Worm (Caenorhabditis elegans) whole organism, midembryonic: ENCODE data around the gene Y73F8A.36.

Experiments used
- T22C8.4 ChIP-seq: fragments of 200-800 bp; sonication (Bioruptor generic); IDR thresholded peaks from 2 replicates; pipeline ENCODE4 v1.3.6; 2022; ENCODE audit warnings: missing genetic modification characterization, missing compliant biosample characterization
- cog-1 ChIP-seq: sonication (generic microtip); optimal IDR thresholded peaks from 2 replicates; lab custom pipeline; 2016; ENCODE audit warnings: missing genetic modification characterization, missing compliant biosample characterization
- flt-1 ChIP-seq: fragments of 200-800 bp; sonication (Bioruptor generic); IDR thresholded peaks from 2 replicates; pipeline ENCODE4 v1.3.6; 2022; ENCODE audit warnings: missing genetic modification characterization, missing compliant biosample characterization
- klf-2 ChIP-seq: fragments of 200-800 bp; sonication (Bioruptor generic); conservative IDR thresholded peaks from 2 replicates; pipeline ENCODE4 v1.3.6; 2022; ENCODE audit warnings: missing genetic modification reagents, missing genetic modification characterization, missing compliant biosample characterization
- med-1 ChIP-seq: sonication (generic microtip); optimal IDR thresholded peaks from 2 replicates; lab custom pipeline; 2017; ENCODE audit warnings: missing genetic modification characterization, mild to moderate bottlenecking, missing compliant biosample characterization, antibody characterized with exemption, missing genetic modification reagents; ENCODE audit not compliant: insufficient read depth
- ref-1 ChIP-seq: fragments of 200-800 bp; sonication (Bioruptor generic); conservative IDR thresholded peaks from 2 replicates; pipeline ENCODE4 v1.3.6; 2022; ENCODE audit warnings: missing genetic modification reagents, missing genetic modification characterization, missing compliant biosample characterization
- tab-1 ChIP-seq: fragments of 200-800 bp; sonication (Bioruptor generic); IDR thresholded peaks from 2 replicates; pipeline ENCODE4 v1.3.6; 2022; ENCODE audit warnings: missing genetic modification characterization, missing compliant biosample characterization
- ztf-23 ChIP-seq: fragments of 200-800 bp; sonication (Bioruptor generic); IDR thresholded peaks from 2 replicates; pipeline ENCODE4 v1.3.6; 2022; ENCODE audit warnings: missing genetic modification reagents, missing genetic modification characterization, missing compliant biosample characterization
- ztf-29 ChIP-seq: fragments of 200-800 bp; sonication (Bioruptor generic); IDR thresholded peaks from 2 replicates; pipeline ENCODE4 v1.3.6; 2022; ENCODE audit warnings: missing genetic modification reagents, missing genetic modification characterization, missing compliant biosample characterization

Gene Y73F8A.36

ce11 chrIV:15245655-15246054, at the start of gene Y73F8A.36:
Gene Y73F8A.36, plus strand, starts transcription at chrIV:15245955.
- TF ChIP-seq ztf-23 (GFP tag; lab: Robert Waterston, UW) (no peak), med-1 (GFP tag; lab: Kevin White, UChicago) (no peak), klf-2 (GFP tag; lab: Robert Waterston, UW) (no peak), T22C8.4 (GFP tag; lab: Robert Waterston, UW) (no peak), tab-1 (GFP tag; lab: Robert Waterston, UW) (no peak), ref-1 (no peak), flt-1 (GFP tag; lab: Robert Waterston, UW) (no peak), ztf-29 (GFP tag; lab: Robert Waterston, UW) (no peak)

- TF ChIP-seq cog-1 (tag; lab: Kevin White, UChicago) (no peak), ztf-23 (GFP tag; lab: Robert Waterston, UW) (no peak), tab-1 (GFP tag; lab: Robert Waterston, UW) (no peak)
Measured at ce11 chrIV:15202923-15203322, 42.8 kb upstream of the Y73F8A.36 start, which contains the start of gene sra-30. Gene sra-30, minus strand, starts transcription at chrIV:15203023.

- TF ChIP-seq ztf-29 (GFP tag; lab: Robert Waterston, UW) (no peak), tab-1 (GFP tag; lab: Robert Waterston, UW) (no peak), klf-2 (GFP tag; lab: Robert Waterston, UW) (no peak), cog-1 (tag; lab: Kevin White, UChicago) (no peak), med-1 (GFP tag; lab: Kevin White, UChicago) (no peak), T22C8.4 (GFP tag; lab: Robert Waterston, UW) (no peak), ref-1 (no peak), ztf-23 (GFP tag; lab: Robert Waterston, UW) (no peak), flt-1 (GFP tag; lab: Robert Waterston, UW) (no peak)
Measured at ce11 chrIV:15206649-15207048, 39.1 kb upstream of the Y73F8A.36 start.

- TF ChIP-seq cog-1 (tag; lab: Kevin White, UChicago), result no peak
Measured at ce11 chrIV:15210482-15210881, 35.3 kb upstream of the Y73F8A.36 start.

ce11 chrIV:15214694-15215093, 31.1 kb upstream of the Y73F8A.36 start:
- no peak for TF ChIP-seq tab-1 (GFP tag; lab: Robert Waterston, UW)
- TF ChIP-seq ref-1, result no peak
- no peak for TF ChIP-seq med-1 (GFP tag; lab: Kevin White, UChicago)
- TF ChIP-seq T22C8.4 (GFP tag; lab: Robert Waterston, UW), result no peak
- no peak for TF ChIP-seq ztf-23 (GFP tag; lab: Robert Waterston, UW)
- no peak for TF ChIP-seq flt-1 (GFP tag; lab: Robert Waterston, UW)
- TF ChIP-seq ztf-29 (GFP tag; lab: Robert Waterston, UW), result no peak
- no peak for TF ChIP-seq klf-2 (GFP tag; lab: Robert Waterston, UW)
- TF ChIP-seq cog-1 (tag; lab: Kevin White, UChicago), result no peak

- TF ChIP-seq T22C8.4 (GFP tag; lab: Robert Waterston, UW), result no peak
- no peak for TF ChIP-seq ztf-29 (GFP tag; lab: Robert Waterston, UW)
- no peak for TF ChIP-seq med-1 (GFP tag; lab: Kevin White, UChicago)
- TF ChIP-seq klf-2 (GFP tag; lab: Robert Waterston, UW), result no peak
- TF ChIP-seq flt-1 (GFP tag; lab: Robert Waterston, UW), result no peak
- TF ChIP-seq ref-1, result no peak
- no peak for TF ChIP-seq cog-1 (tag; lab: Kevin White, UChicago)
- TF ChIP-seq tab-1 (GFP tag; lab: Robert Waterston, UW), result no peak
- no peak for TF ChIP-seq ztf-23 (GFP tag; lab: Robert Waterston, UW)
Measured at ce11 chrIV:15215470-15215869, 30.3 kb upstream of the Y73F8A.36 start, which contains the start of gene Y40H7A.10. Gene Y40H7A.10, minus strand, starts transcription at chrIV:15215597.

- no peak for TF ChIP-seq ztf-23 (GFP tag; lab: Robert Waterston, UW)
- TF ChIP-seq flt-1 (GFP tag; lab: Robert Waterston, UW), result no peak
- TF ChIP-seq ztf-29 (GFP tag; lab: Robert Waterston, UW), result no peak
- TF ChIP-seq ref-1, result no peak
- no peak for TF ChIP-seq T22C8.4 (GFP tag; lab: Robert Waterston, UW)
- no peak for TF ChIP-seq med-1 (GFP tag; lab: Kevin White, UChicago)
Measured at ce11 chrIV:15220253-15220652, 25.5 kb upstream of the Y73F8A.36 start, which contains the start of gene Y40H7A.11. Gene Y40H7A.11, minus strand, starts transcription at chrIV:15220353.

- TF ChIP-seq ztf-29 (GFP tag; lab: Robert Waterston, UW) (no peak), tab-1 (GFP tag; lab: Robert Waterston, UW) (no peak), klf-2 (GFP tag; lab: Robert Waterston, UW) (no peak), T22C8.4 (GFP tag; lab: Robert Waterston, UW) (no peak), ref-1 (no peak), med-1 (GFP tag; lab: Kevin White, UChicago) (no peak), flt-1 (GFP tag; lab: Robert Waterston, UW) (no peak), cog-1 (tag; lab: Kevin White, UChicago) (no peak), ztf-23 (GFP tag; lab: Robert Waterston, UW) (no peak)
Measured at ce11 chrIV:15234272-15234671, 11.5 kb upstream of the Y73F8A.36 start.

ce11 chrIV:15234943-15235605, 10.7 kb upstream of the Y73F8A.36 start, which contains the start of gene pkd-2:
Gene pkd-2, minus strand, starts transcription at chrIV:15234993.
- no peak for TF ChIP-seq cog-1 (tag; lab: Kevin White, UChicago)

- TF ChIP-seq flt-1 (GFP tag; lab: Robert Waterston, UW), result no peak
- no peak for TF ChIP-seq klf-2 (GFP tag; lab: Robert Waterston, UW)
- no peak for TF ChIP-seq T22C8.4 (GFP tag; lab: Robert Waterston, UW)
- no peak for TF ChIP-seq med-1 (GFP tag; lab: Kevin White, UChicago)
- TF ChIP-seq ztf-29 (GFP tag; lab: Robert Waterston, UW), result no peak
- no peak for TF ChIP-seq tab-1 (GFP tag; lab: Robert Waterston, UW)
- TF ChIP-seq ztf-23 (GFP tag; lab: Robert Waterston, UW), result no peak
- no peak for TF ChIP-seq cog-1 (tag; lab: Kevin White, UChicago)
- TF ChIP-seq ref-1, result no peak
Measured at ce11 chrIV:15235856-15236255, 9.9 kb upstream of the Y73F8A.36 start, which contains the start of gene lgc-52. Gene lgc-52, plus strand, starts transcription at chrIV:15236123.
